Worm (Caenorhabditis elegans): ENCODE measurements around the gene swsn-7.

The swsn-7 gene

ce11 chrII:8012071-8013031, 15.2 kb downstream of the swsn-7 start, which contains the start of gene DH11.2:
DH11.2 (plus strand) TSS chrII:8012816.
- no peak for TF ChIP-seq unc-62 (GFP tag; optimal IDR thresholded peaks at IDR 0.05)

ce11 chrII:8008334-8008733, 19.2 kb downstream of the swsn-7 start, which contains the start of gene glna-2:
glna-2 (plus strand) TSS chrII:8008634.
- no peak for TF ChIP-seq unc-62 (GFP tag; optimal IDR thresholded peaks at IDR 0.05)

- no peak for TF ChIP-seq unc-62 (GFP tag; optimal IDR thresholded peaks at IDR 0.05)
These were observed 20.6 kb downstream of the swsn-7 start for ce11 chrII:8006962-8007361.

ce11 chrII:8004752-8005151, 22.8 kb downstream of the swsn-7 start:
- no peak for TF ChIP-seq unc-62 (GFP tag; optimal IDR thresholded peaks at IDR 0.05)

ce11 chrII:8004157-8004556, 23.4 kb downstream of the swsn-7 start, which contains the start of gene pgp-11:
pgp-11 (minus strand) TSS chrII:8004257.
- TF ChIP-seq unc-62 (GFP tag; optimal IDR thresholded peaks at IDR 0.05) = no peak

- no peak for TF ChIP-seq unc-62 (GFP tag; optimal IDR thresholded peaks at IDR 0.05)
These were observed 26.1 kb downstream of the swsn-7 start for ce11 chrII:8001428-8001827.

- TF ChIP-seq unc-62 (GFP tag; optimal IDR thresholded peaks at IDR 0.05) = no peak
These were observed 36.3 kb downstream of the swsn-7 start for ce11 chrII:7991279-7991678.

ce11 chrII:7990192-7990591, 37.4 kb downstream of the swsn-7 start:
- TF ChIP-seq unc-62 (GFP tag; optimal IDR thresholded peaks at IDR 0.05) = no peak

ce11 chrII:7986928-7987327, 40.6 kb downstream of the swsn-7 start:
- TF ChIP-seq unc-62 (GFP tag; optimal IDR thresholded peaks at IDR 0.05) = no peak

- TF ChIP-seq unc-62 (GFP tag; optimal IDR thresholded peaks at IDR 0.05) = no peak
These were observed 42.5 kb downstream of the swsn-7 start for ce11 chrII:7985029-7985428.

ce11 chrII:7984071-7984470, 43.5 kb downstream of the swsn-7 start:
- TF ChIP-seq unc-62 (GFP tag; optimal IDR thresholded peaks at IDR 0.05) = no peak

- no peak for TF ChIP-seq unc-62 (GFP tag; optimal IDR thresholded peaks at IDR 0.05)
These were observed 44.1 kb downstream of the swsn-7 start for ce11 chrII:7983454-7983853.

ce11 chrII:7981084-7981483, 46.5 kb downstream of the swsn-7 start:
- no peak for TF ChIP-seq unc-62 (GFP tag; optimal IDR thresholded peaks at IDR 0.05)

- no peak for TF ChIP-seq unc-62 (GFP tag; optimal IDR thresholded peaks at IDR 0.05)
These were observed 50.0 kb downstream of the swsn-7 start for ce11 chrII:7977513-7977912.

- no peak for TF ChIP-seq unc-62 (GFP tag; optimal IDR thresholded peaks at IDR 0.05)
These were observed 51.3 kb downstream of the swsn-7 start, which contains the start of gene DH11.5 for ce11 chrII:7976308-7976707. DH11.5 (plus strand) TSS chrII:7976608.

- no peak for TF ChIP-seq unc-62 (GFP tag; optimal IDR thresholded peaks at IDR 0.05)
These were observed 53.3 kb downstream of the swsn-7 start for ce11 chrII:7974189-7974823.
